Worm (Caenorhabditis elegans) whole organism, L2 larva: Measurements from ENCODE around the gene Y75B8A.25.

Experiments
- C34F6.9 ChIP-seq: fragments of 150-350 bp; optimal IDR thresholded peaks from 2 replicates; lab custom pipeline; 2014; ENCODE audit warnings: missing biosample characterization, missing genetic modification characterization
- R02D3.7 ChIP-seq: fragments of 150-350 bp; optimal IDR thresholded peaks from 2 replicates; lab custom pipeline; 2014; ENCODE audit warnings: missing biosample characterization, missing genetic modification characterization
- Y55F3AM.14 ChIP-seq: fragments of 200-800 bp; sonication (Bioruptor generic); optimal IDR thresholded peaks from 2 replicates; lab custom pipeline; 2018; ENCODE audit warnings: mild to moderate bottlenecking, missing genetic modification characterization, missing compliant biosample characterization
- alr-1 ChIP-seq: fragments of 150-350 bp; optimal IDR thresholded peaks from 2 replicates; lab custom pipeline; 2014; ENCODE audit warnings: missing biosample characterization, missing genetic modification characterization
- aly-2 ChIP-seq: fragments of 150-350 bp; optimal IDR thresholded peaks from 2 replicates; lab custom pipeline; 2014; ENCODE audit warnings: missing biosample characterization, missing genetic modification characterization
- blmp-1 ChIP-seq: sonication (generic microtip); optimal IDR thresholded peaks from 2 replicates; lab custom pipeline; 2017; ENCODE audit warnings: missing genetic modification characterization, mild to moderate bottlenecking, missing compliant biosample characterization, antibody characterized with exemption, moderate library complexity; ENCODE audit not compliant: insufficient read depth
- dmd-4 ChIP-seq: sonication (generic microtip); optimal IDR thresholded peaks from 2 replicates; lab custom pipeline; 2017; ENCODE audit warnings: missing biosample characterization, missing genetic modification characterization
- egl-27 ChIP-seq: sonication (generic microtip); optimal IDR thresholded peaks from 3 replicates; lab custom pipeline; 2017; ENCODE audit warnings: missing biosample characterization, missing genetic modification reagents, missing genetic modification characterization
- elt-1 ChIP-seq: fragments of 150-350 bp; optimal IDR thresholded peaks from 2 replicates; lab custom pipeline; 2014; ENCODE audit warnings: missing biosample characterization, missing genetic modification characterization
- fos-1 ChIP-seq: fragments of 150-350 bp; optimal IDR thresholded peaks from 2 replicates; lab custom pipeline; 2014; ENCODE audit warnings: missing biosample characterization, missing genetic modification characterization
- gmeb-1 ChIP-seq: fragments of 150-350 bp; optimal IDR thresholded peaks from 2 replicates; lab custom pipeline; 2014; ENCODE audit warnings: missing biosample characterization, missing genetic modification characterization
- lin-13 ChIP-seq: fragments of 150-350 bp; optimal IDR thresholded peaks from 2 replicates; lab custom pipeline; 2014; ENCODE audit warnings: missing biosample characterization, missing genetic modification reagents, missing genetic modification characterization
- lsy-2 ChIP-seq, 2 experiments: fragments of 150-350 bp in 1 of 2; sonication (generic microtip) in 1 of 2; optimal IDR thresholded peaks; 2 replicates each; lab custom pipeline; 2014 to 2017; ENCODE audit warnings: missing biosample characterization in 2 of 2, missing genetic modification characterization in 2 of 2
- mab-5 ChIP-seq: fragments of 150-350 bp; optimal IDR thresholded peaks from 2 replicates; lab custom pipeline; 2014; ENCODE audit warnings: missing biosample characterization, missing genetic modification characterization
- mbf-1 ChIP-seq: sonication (generic microtip); optimal IDR thresholded peaks from 2 replicates; lab custom pipeline; 2017; ENCODE audit warnings: missing biosample characterization, missing genetic modification characterization
- mdl-1 ChIP-seq, 2 experiments: fragments of 150-350 bp in 1 of 2; sonication (generic microtip) in 1 of 2; optimal IDR thresholded peaks; 2 replicates each; lab custom pipeline; 2017; ENCODE audit warnings: missing biosample characterization in 2 of 2, missing genetic modification characterization in 2 of 2
- nhr-10 ChIP-seq: sonication (generic microtip); optimal IDR thresholded peaks from 2 replicates; lab custom pipeline; 2017; ENCODE audit warnings: missing biosample characterization, missing genetic modification characterization
- nhr-11 ChIP-seq: fragments of 150-350 bp; optimal IDR thresholded peaks from 2 replicates; lab custom pipeline; 2014; ENCODE audit warnings: missing biosample characterization, missing genetic modification characterization
- nhr-21 ChIP-seq: fragments of 150-350 bp; optimal IDR thresholded peaks from 2 replicates; lab custom pipeline; 2014; ENCODE audit warnings: missing biosample characterization, missing genetic modification characterization
- nhr-23 ChIP-seq: fragments of 150-350 bp; optimal IDR thresholded peaks from 2 replicates; lab custom pipeline; 2014; ENCODE audit warnings: missing biosample characterization, missing genetic modification reagents, missing genetic modification characterization
- nhr-6 ChIP-seq: fragments of 150-350 bp; optimal IDR thresholded peaks from 2 replicates; lab custom pipeline; 2014; ENCODE audit warnings: missing biosample characterization, missing genetic modification characterization
- nhr-77 ChIP-seq: fragments of 150-350 bp; optimal IDR thresholded peaks from 2 replicates; lab custom pipeline; 2014; ENCODE audit warnings: missing biosample characterization, missing genetic modification characterization
- sem-4 ChIP-seq: fragments of 150-350 bp; optimal IDR thresholded peaks from 2 replicates; lab custom pipeline; 2014; ENCODE audit warnings: missing biosample characterization, missing genetic modification reagents, missing genetic modification characterization
- skn-1 ChIP-seq: sonication (generic microtip); optimal IDR thresholded peaks from 2 replicates; lab custom pipeline; 2017; ENCODE audit warnings: missing biosample characterization, missing genetic modification characterization
- sma-3 ChIP-seq: sonication (generic microtip); optimal IDR thresholded peaks from 2 replicates; lab custom pipeline; 2016; ENCODE audit warnings: missing genetic modification reagents, missing genetic modification characterization, missing compliant biosample characterization
- sma-9 ChIP-seq, 2 experiments: fragments of 150-350 bp in 1 of 2; sonication (generic microtip) in 1 of 2; optimal IDR thresholded peaks; 2 replicates each; lab custom pipeline; 2014 to 2016; ENCODE audit warnings: missing genetic modification characterization in 2 of 2, mild to moderate bottlenecking in 1 of 2, missing biosample characterization in 1 of 2, missing compliant biosample characterization in 1 of 2, missing genetic modification reagents in 1 of 2, moderate library complexity in 1 of 2
- snpc-4 ChIP-seq: fragments of 150-350 bp; optimal IDR thresholded peaks from 2 replicates; lab custom pipeline; 2014; ENCODE audit warnings: missing biosample characterization, missing genetic modification characterization
- unc-55 ChIP-seq: fragments of 150-350 bp; sonication (generic microtip); optimal IDR thresholded peaks from 3 replicates; lab custom pipeline; 2014; ENCODE audit warnings: missing biosample characterization, missing genetic modification reagents, missing genetic modification characterization
- unc-62 ChIP-seq: fragments of 150-350 bp; optimal IDR thresholded peaks from 2 replicates; lab custom pipeline; 2014; ENCODE audit warnings: missing biosample characterization, missing genetic modification reagents, missing genetic modification characterization
- zag-1 ChIP-seq: fragments of 150-350 bp; optimal IDR thresholded peaks from 2 replicates; lab custom pipeline; 2014; ENCODE audit warnings: missing biosample characterization, missing genetic modification characterization
- ztf-11 ChIP-seq: sonication (generic microtip); optimal IDR thresholded peaks from 2 replicates; lab custom pipeline; 2017; ENCODE audit warnings: missing biosample characterization, missing genetic modification characterization
- ztf-4 ChIP-seq: fragments of 150-350 bp; optimal IDR thresholded peaks from 2 replicates; lab custom pipeline; 2014; ENCODE audit warnings: missing biosample characterization, missing genetic modification characterization

Gene Y75B8A.25

DNA sequence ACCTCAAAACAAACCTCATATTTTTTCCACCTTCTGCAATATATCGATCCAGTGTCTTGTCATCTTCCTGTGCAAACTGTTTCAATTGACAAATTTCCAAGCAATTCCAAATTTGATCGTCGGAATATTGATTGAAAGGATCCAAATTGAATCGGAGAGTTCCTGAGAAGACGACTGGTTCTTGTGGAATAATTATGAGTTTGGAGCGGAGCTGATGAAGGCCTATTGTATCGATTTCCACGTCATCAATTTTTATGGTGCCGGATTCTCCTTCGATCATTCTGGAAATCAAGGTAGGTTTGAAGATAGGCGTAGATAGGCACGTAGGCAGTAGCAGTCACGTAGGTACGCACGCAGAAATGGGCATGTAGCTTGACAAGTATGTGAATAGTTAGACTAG lies 10.3 kb downstream of the Y75B8A.25 start:
- TF ChIP-seq aly-2 (tag; lab: Kevin White, UChicago) (no peak), mbf-1 (no peak), gmeb-1 (tag; lab: Kevin White, UChicago) (no peak), ztf-11 (no peak), sma-3 (GFP tag; lab: Kevin White, UChicago) (no peak), elt-1 (tag; lab: Kevin White, UChicago) (no peak), mdl-1 (tag; optimal IDR thresholded peaks at IDR 0.05; lab: Kevin White, UChicago) (no peak), nhr-11 (tag; lab: Kevin White, UChicago) (no peak), nhr-6 (tag; lab: Kevin White, UChicago) (no peak), unc-55 (GFP tag; lab: Kevin White, UChicago) (no peak), fos-1 (tag; lab: Kevin White, UChicago) (no peak), R02D3.7 (no peak)

DNA sequence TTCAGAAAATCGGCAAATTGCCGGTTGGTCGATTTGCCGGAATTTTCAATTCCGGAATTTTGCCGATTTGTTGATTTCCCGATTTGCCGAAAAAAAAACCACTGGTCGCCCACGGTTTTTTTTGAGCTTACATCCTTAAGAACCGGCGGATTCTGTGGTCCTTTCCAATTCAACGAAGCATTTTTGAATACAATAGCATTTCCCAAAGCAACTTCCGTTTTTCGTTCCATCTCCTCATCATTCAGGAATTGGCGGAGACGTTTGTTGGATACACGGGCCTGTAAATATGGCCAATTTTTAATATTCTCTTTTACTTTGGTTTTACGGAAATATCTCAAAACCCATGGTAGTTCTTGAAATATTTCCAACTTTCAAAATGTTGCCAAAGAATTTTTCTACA lies 18.6 kb downstream of the Y75B8A.25 start:
- TF ChIP-seq lin-13 (GFP tag; lab: Kevin White, UChicago) (no peak), ztf-4 (tag; lab: Kevin White, UChicago) (no peak), mab-5 (tag; lab: Kevin White, UChicago) (no peak), egl-27 (tag; lab: Kevin White, UChicago) (no peak), sma-9 (GFP tag; optimal IDR thresholded peaks at IDR 0.05; lab: Kevin White, UChicago) (no peak), sma-9 (tag; optimal IDR thresholded peaks at IDR 0.05; lab: Kevin White, UChicago) (no peak), nhr-77 (tag; lab: Kevin White, UChicago) (no peak), unc-55 (GFP tag; lab: Kevin White, UChicago) (no peak)

DNA sequence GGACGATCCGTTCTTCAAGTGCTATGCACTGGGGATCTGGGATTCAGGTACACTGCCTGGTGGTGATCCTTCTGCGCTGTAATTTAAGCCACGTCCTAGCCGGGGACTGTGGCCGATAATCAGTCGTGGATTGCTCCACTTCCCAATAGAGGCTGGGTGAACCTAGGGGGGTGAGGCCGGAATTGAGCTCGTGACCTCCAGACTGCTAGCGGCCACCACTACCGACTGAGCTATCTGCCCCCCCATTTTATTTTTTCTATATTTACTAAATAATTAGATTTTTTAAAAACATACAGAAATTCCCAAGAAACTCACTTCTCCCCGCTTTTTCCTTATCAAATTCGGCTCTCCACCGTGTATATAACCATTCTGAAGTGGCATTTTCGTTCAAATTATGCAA lies 23.5 kb downstream of the Y75B8A.25 start:
- TF ChIP-seq skn-1 (no peak), C34F6.9 (tag; lab: Kevin White, UChicago) (no peak), lsy-2 (tag; optimal IDR thresholded peaks at IDR 0.05; lab: Kevin White, UChicago) (no peak), fos-1 (tag; lab: Kevin White, UChicago) (no peak)

DNA sequence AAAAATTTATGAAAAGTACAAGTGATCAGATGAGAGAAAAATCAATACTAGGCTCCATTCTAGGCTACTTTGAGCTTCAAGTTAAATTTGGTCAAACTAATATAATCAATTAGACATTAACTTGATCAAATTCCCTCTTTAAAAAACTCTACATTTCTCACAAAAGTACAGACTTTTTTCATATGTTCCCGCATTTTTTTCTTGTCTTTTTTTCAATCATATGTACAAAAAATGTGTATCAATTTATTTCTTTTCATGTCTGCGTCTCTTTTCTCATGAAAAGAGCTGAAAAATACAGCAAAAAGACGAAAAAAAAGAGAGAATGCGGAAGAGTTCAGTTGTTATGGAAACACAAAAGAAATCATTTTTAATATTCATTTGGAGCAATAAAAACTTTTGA lies 25.4 kb downstream of the Y75B8A.25 start:
- TF ChIP-seq zag-1 (tag; lab: Kevin White, UChicago) (no peak), blmp-1 (tag; lab: Kevin White, UChicago) (no peak), elt-1 (tag; lab: Kevin White, UChicago) (no peak), dmd-4 (tag; lab: Kevin White, UChicago) (no peak), unc-62 (GFP tag; lab: Kevin White, UChicago) (no peak), sem-4 (tag; lab: Kevin White, UChicago) (no peak)

DNA sequence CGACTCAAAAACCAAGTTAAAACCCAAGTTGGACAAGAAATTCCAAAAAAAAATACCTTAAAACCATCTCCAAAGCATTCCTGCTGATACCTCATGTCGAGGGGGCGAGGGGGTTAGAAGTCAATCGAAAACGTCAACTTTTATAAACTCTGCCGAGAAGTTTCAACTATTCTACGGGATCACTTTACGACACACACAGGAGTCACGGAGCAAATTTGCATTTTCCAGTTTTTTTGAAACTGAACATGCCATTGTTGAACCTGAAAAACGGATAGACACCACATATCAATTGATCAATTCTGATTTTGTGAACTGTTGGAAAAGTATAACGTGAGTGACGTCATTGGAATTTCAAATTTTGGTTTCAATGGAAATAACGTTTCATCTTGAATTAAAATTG lies 29.2 kb downstream of the Y75B8A.25 start, which contains the start of gene mrp-8:
Gene mrp-8 (minus strand): TSS at position 101 of the 400 bp plus-strand sequence.
- TF ChIP-seq nhr-21 (no peak), R02D3.7 (no peak), nhr-10 (tag; lab: Kevin White, UChicago) (no peak), alr-1 (tag; lab: Kevin White, UChicago) (no peak), blmp-1 (tag; lab: Kevin White, UChicago) (no peak), ztf-11 (no peak), nhr-23 (tag; lab: Kevin White, UChicago) (no peak), Y55F3AM.14 (GFP tag; lab: Kevin White, UChicago) (no peak), snpc-4 (tag; lab: Kevin White, UChicago) (no peak), fos-1 (tag; lab: Kevin White, UChicago) (no peak), nhr-6 (tag; lab: Kevin White, UChicago) (no peak), elt-1 (tag; lab: Kevin White, UChicago) (no peak), sma-3 (GFP tag; lab: Kevin White, UChicago) (no peak)
- TF ChIP-seq, all 48 proteins: peak for 0
